Worm (Caenorhabditis elegans) whole organism, late embryonic: ENCODE measurements around the gene K02F6.1.

Source experiments
- C08G9.2 ChIP-seq: sonication (generic microtip); optimal IDR thresholded peaks from 2 replicates; lab custom pipeline; 2016; ENCODE audit warnings: mild to moderate bottlenecking, missing genetic modification characterization, moderate library complexity, missing compliant biosample characterization
- F13H6.1 ChIP-seq: sonication (generic microtip); optimal IDR thresholded peaks from 2 replicates; lab custom pipeline; 2016; ENCODE audit warnings: missing genetic modification characterization, missing compliant biosample characterization
- Y22D7AL.16 ChIP-seq: sonication (generic microtip); optimal IDR thresholded peaks from 2 replicates; lab custom pipeline; 2016; ENCODE audit warnings: missing genetic modification characterization, missing compliant biosample characterization
- ama-1 ChIP-seq: fragments of 150-350 bp; optimal IDR thresholded peaks from 2 replicates; lab custom pipeline; 2014
- ceh-14 ChIP-seq: sonication (generic microtip); optimal IDR thresholded peaks from 2 replicates; lab custom pipeline; 2016; ENCODE audit warnings: missing genotype, missing genetic modification characterization, missing compliant biosample characterization
- npax-4 ChIP-seq: sonication (generic microtip); optimal IDR thresholded peaks from 2 replicates; lab custom pipeline; 2016; ENCODE audit warnings: missing genetic modification characterization, missing compliant biosample characterization
- pha-4 ChIP-seq: fragments of 150-350 bp; optimal IDR thresholded peaks from 2 replicates; lab custom pipeline; 2018; ENCODE audit warnings: missing biosample characterization, missing genetic modification reagents, missing genetic modification characterization
- tbx-2 ChIP-seq: sonication (generic microtip); optimal IDR thresholded peaks from 2 replicates; lab custom pipeline; 2016; ENCODE audit warnings: missing genetic modification characterization, missing compliant biosample characterization
- tbx-7 ChIP-seq: sonication (generic microtip); optimal IDR thresholded peaks from 2 replicates; lab custom pipeline; 2016; ENCODE audit warnings: missing genotype, missing genetic modification characterization, missing compliant biosample characterization
- ttx-3 ChIP-seq: sonication (generic microtip); optimal IDR thresholded peaks from 2 replicates; lab custom pipeline; 2016; ENCODE audit warnings: missing genetic modification reagents, missing genetic modification characterization, missing compliant biosample characterization
- unc-3 ChIP-seq, 2 experiments: fragments of 200-800 bp in 1 of 2; sonication (Bioruptor generic) in 1 of 2; sonication (generic microtip) in 1 of 2; conservative IDR thresholded peaks in 1 of 2; optimal IDR thresholded peaks in 1 of 2; 2 replicates each; pipeline versions ENCODE4 v1.3.6 to Lab custom; 2016 to 2022; ENCODE audit warnings: missing compliant biosample characterization in 2 of 2, missing genetic modification characterization in 2 of 2, missing genetic modification reagents in 1 of 2
- unc-55 ChIP-seq: sonication (generic microtip); optimal IDR thresholded peaks from 2 replicates; lab custom pipeline; 2017; ENCODE audit warnings: missing biosample characterization, missing genetic modification reagents, missing genetic modification characterization

ce11 chrII:2586861-2587554 is 33.2 kb downstream of the K02F6.1 start, which contains the start of the genes F33H12.7 and sri-39:
- no peak for TF ChIP-seq pha-4 (tag; lab: Kevin White, UChicago)
- no peak for TF ChIP-seq C08G9.2 (tag; lab: Kevin White, UChicago)
- TF ChIP-seq ceh-14 (tag; lab: Kevin White, UChicago), result no peak
- no peak for TF ChIP-seq npax-4
- no peak for TF ChIP-seq Y22D7AL.16 (tag; lab: Kevin White, UChicago)
- no peak for TF ChIP-seq unc-3 (GFP tag; conservative IDR thresholded peaks at IDR 0.05; lab: Robert Waterston, UW)
- no peak for TF ChIP-seq unc-3 (tag; optimal IDR thresholded peaks at IDR 0.05; lab: Kevin White, UChicago)
- TF ChIP-seq tbx-2, result no peak
- TF ChIP-seq tbx-7 (tag; lab: Kevin White, UChicago), result no peak
- TF ChIP-seq ttx-3 (tag; lab: Kevin White, UChicago), result no peak
- TF ChIP-seq F13H6.1 (tag; lab: Kevin White, UChicago), result no peak
- TF ChIP-seq ama-1, result no peak
- no peak for TF ChIP-seq unc-55 (GFP tag; lab: Kevin White, UChicago)
